Worm (Caenorhabditis elegans): ENCODE data around the gene mdt-6.

DNA sequence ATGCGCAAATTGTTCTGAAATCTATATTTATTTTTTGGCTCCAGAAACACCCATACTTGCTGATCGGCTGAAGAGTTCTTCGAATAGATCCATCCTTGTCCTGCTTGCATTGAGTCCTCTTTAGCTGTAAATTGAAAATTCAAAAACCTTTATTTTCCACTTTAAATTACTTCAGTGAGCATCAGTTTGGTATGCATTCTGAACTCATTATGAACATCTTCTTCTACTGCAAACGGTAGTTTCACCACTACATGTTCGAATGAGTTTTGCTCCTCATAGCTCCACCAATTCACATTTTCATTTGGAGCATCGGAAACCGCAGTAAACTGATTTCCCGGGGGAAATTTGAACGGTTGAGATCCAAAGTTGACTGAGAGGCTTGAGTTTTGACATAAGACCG is 9.3 kb downstream of the mdt-6 start:
- TF ChIP-seq W03F9.2 (tag; optimal IDR thresholded peaks at IDR 0.05), result no peak
- no peak for TF ChIP-seq him-1 (tag; optimal IDR thresholded peaks at IDR 0.05)
- no peak for TF ChIP-seq dao-5 (tag; optimal IDR thresholded peaks at IDR 0.05)
